Fruit fly (Drosophila melanogaster): Measurements from ENCODE around the gene kto.
A peak's percentile ranks its signal among the peaks of the same experiment; 100 is the strongest.

Gene kto

dm6 chr3L:19804908-19805307 is 31.5 kb upstream of the kto start, which contains the start of the genes TORIP and Ccdc58 (continued):
- no peak for TF ChIP-seq CG8388 (GFP tag; optimal IDR thresholded peaks at IDR 0.05)
- no peak for TF ChIP-seq CG18011 (GFP tag; optimal IDR thresholded peaks at IDR 0.05)
- peak; percentile 72 for TF ChIP-seq CG6791 (GFP tag; IDR thresholded peaks at IDR 0.05; ENCODE audit: partially characterized antibody)
- no peak for TF ChIP-seq D19B (GFP tag; optimal IDR thresholded peaks at IDR 0.05)
- no peak for TF ChIP-seq CG12104 (GFP tag; optimal IDR thresholded peaks at IDR 0.05)
- TF ChIP-seq CG17186 (GFP tag; optimal IDR thresholded peaks at IDR 0.05) = no peak
- TF ChIP-seq Meics (GFP tag; optimal IDR thresholded peaks at IDR 0.05) = no peak
- TF ChIP-seq vnd (GFP tag; IDR thresholded peaks at IDR 0.05; ENCODE audit: partially characterized antibody) = peak; percentile 70
- TF ChIP-seq abd-A (tag; optimal IDR thresholded peaks at IDR 0.05) = no peak
- TF ChIP-seq CTCF (GFP tag; optimal IDR thresholded peaks at IDR 0.05) = no peak
- no peak; the same call in 1 of the 2 replicates for TF ChIP-seq CG42726 (GFP tag; IDR thresholded peaks at IDR 0.05; ENCODE audit: partially characterized antibody)
- TF ChIP-seq CG34422 (GFP tag; IDR thresholded peaks at IDR 0.05) = no peak
- TF ChIP-seq CG5180 (GFP tag; optimal IDR thresholded peaks at IDR 0.05) = no peak
- no peak for TF ChIP-seq CG9609 (GFP tag; optimal IDR thresholded peaks at IDR 0.05)
- no peak for TF ChIP-seq CG10267 (tag; optimal IDR thresholded peaks at IDR 0.05)
- TF ChIP-seq bcd (GFP tag; optimal IDR thresholded peaks at IDR 0.05) = no peak
- no peak for TF ChIP-seq cg (GFP tag; optimal IDR thresholded peaks at IDR 0.05)
- no peak for TF ChIP-seq row (GFP tag; IDR thresholded peaks at IDR 0.05)
- TF ChIP-seq tx (GFP tag; optimal IDR thresholded peaks at IDR 0.05) = no peak
- no peak for TF ChIP-seq slp2 (GFP tag; optimal IDR thresholded peaks at IDR 0.05)
- no peak for TF ChIP-seq Kr (GFP tag; optimal IDR thresholded peaks at IDR 0.05)
- TF ChIP-seq vfl (GFP tag; optimal IDR thresholded peaks at IDR 0.05) = no peak
- TF ChIP-seq CG4360 (GFP tag; IDR thresholded peaks at IDR 0.05) = no peak
- no peak for TF ChIP-seq z (GFP tag; IDR thresholded peaks at IDR 0.05)
- TF ChIP-seq Gug (GFP tag; IDR thresholded peaks at IDR 0.05) = no peak
- TF ChIP-seq Oaz (GFP tag; IDR thresholded peaks at IDR 0.05) = no peak
- no peak for TF ChIP-seq Stat92E (GFP tag; optimal IDR thresholded peaks at IDR 0.05)
- no peak for TF ChIP-seq CG11398 (GFP tag; optimal IDR thresholded peaks at IDR 0.05)
- no peak for TF ChIP-seq CG14441 (GFP tag; IDR thresholded peaks at IDR 0.05)
- no peak for TF ChIP-seq HLH54F (GFP tag; optimal IDR thresholded peaks at IDR 0.05)
- no peak for TF ChIP-seq Hmr (GFP tag; optimal IDR thresholded peaks at IDR 0.05)
- TF ChIP-seq Sry-δ (GFP tag; optimal IDR thresholded peaks at IDR 0.05) = peak; percentile 20
- TF ChIP-seq CG14050 (GFP tag; IDR thresholded peaks at IDR 0.05) = no peak
- no peak for TF ChIP-seq ac (GFP tag; optimal IDR thresholded peaks at IDR 0.05)
- TF ChIP-seq mld (GFP tag; IDR thresholded peaks at IDR 0.05; ENCODE audit: partially characterized antibody) = peak; percentile 75; the same call in 2 of the 3 replicates
- no peak for TF ChIP-seq dpn (GFP tag; optimal IDR thresholded peaks at IDR 0.05)
- TF ChIP-seq ind (GFP tag; optimal IDR thresholded peaks at IDR 0.05) = no peak
- TF ChIP-seq CG17612 (GFP tag; IDR thresholded peaks at IDR 0.05) = no peak
- no peak for TF ChIP-seq ara (GFP tag; IDR thresholded peaks at IDR 0.05)
- TF ChIP-seq Xrp1 (GFP tag; IDR thresholded peaks at IDR 0.05) = no peak
- no peak for TF ChIP-seq pan (optimal IDR thresholded peaks at IDR 0.05)
- no peak for TF ChIP-seq pan (GFP tag; optimal IDR thresholded peaks at IDR 0.05 in 1 of 2, IDR thresholded peaks at IDR 0.05 in 1 of 2)
- TF ChIP-seq CG10209 (GFP tag; optimal IDR thresholded peaks at IDR 0.05) = no peak
- no peak for TF ChIP-seq CG31388 (GFP tag; optimal IDR thresholded peaks at IDR 0.05)
- no peak for TF ChIP-seq nerfin-1 (tag; optimal IDR thresholded peaks at IDR 0.05)
- no peak for TF ChIP-seq Ptx1 (GFP tag; IDR thresholded peaks at IDR 0.05)
- peak; percentile 85 for TF ChIP-seq Dll (GFP tag; IDR thresholded peaks at IDR 0.05; ENCODE audit: partially characterized antibody)
- no peak for TF ChIP-seq repo (GFP tag; optimal IDR thresholded peaks at IDR 0.05)
- TF ChIP-seq CG11085 (GFP tag; IDR thresholded peaks at IDR 0.05) = no peak
- no peak for TF ChIP-seq CG15011 (GFP tag; optimal IDR thresholded peaks at IDR 0.05)
- no peak for TF ChIP-seq Sox100B (GFP tag; optimal IDR thresholded peaks at IDR 0.05)
- TF ChIP-seq lbe (GFP tag; optimal IDR thresholded peaks at IDR 0.05) = no peak

All from whole organism, embryonic.